Worm (Caenorhabditis elegans): ENCODE results near the gene Y57G11B.5.

ce11 chrIV:14586759-14587158, 12.1 kb downstream of the Y57G11B.5 start:
- TF ChIP-seq ceh-34 (tag; optimal IDR thresholded peaks at IDR 0.05) (no peak), pha-4 (tag; optimal IDR thresholded peaks at IDR 0.05) (no peak), F13H6.1 (tag; optimal IDR thresholded peaks at IDR 0.05) (no peak), gmeb-2 (tag; optimal IDR thresholded peaks at IDR 0.05) (no peak), pqm-1 (tag; optimal IDR thresholded peaks at IDR 0.05) (no peak), K02D7.2 (tag; optimal IDR thresholded peaks at IDR 0.05) (no peak), tbx-2 (tag; optimal IDR thresholded peaks at IDR 0.05) (no peak), ceh-22 (tag; optimal IDR thresholded peaks at IDR 0.05) (no peak), rnt-1 (tag; optimal IDR thresholded peaks at IDR 0.05) (no peak), unc-86 (tag; optimal IDR thresholded peaks at IDR 0.05) (no peak), elt-2 (tag; optimal IDR thresholded peaks at IDR 0.05) (no peak), nfya-1 (tag; optimal IDR thresholded peaks at IDR 0.05) (no peak), eyg-1 (tag; optimal IDR thresholded peaks at IDR 0.05) (no peak), ceh-14 (tag; optimal IDR thresholded peaks at IDR 0.05) (no peak)
